Worm (Caenorhabditis elegans) whole organism, late embryonic: ENCODE results near the gene hum-6.

Experiments used
- C38D4.7 ChIP-seq: fragments of 200-800 bp; sonication (Bioruptor generic); optimal IDR thresholded peaks from 2 replicates; lab custom pipeline; 2018; ENCODE audit warnings: mild to moderate bottlenecking, missing genetic modification characterization, moderate library complexity, missing compliant biosample characterization
- F13H6.1 ChIP-seq: sonication (generic microtip); optimal IDR thresholded peaks from 2 replicates; lab custom pipeline; 2016; ENCODE audit warnings: missing genetic modification characterization, missing compliant biosample characterization
- K02D7.2 ChIP-seq: sonication (generic microtip); optimal IDR thresholded peaks from 2 replicates; lab custom pipeline; 2017; ENCODE audit warnings: mild to moderate bottlenecking, missing genetic modification characterization, missing compliant biosample characterization
- Y22D7AL.16 ChIP-seq: sonication (generic microtip); optimal IDR thresholded peaks from 2 replicates; lab custom pipeline; 2016; ENCODE audit warnings: missing genetic modification characterization, missing compliant biosample characterization
- ahr-1 ChIP-seq: sonication (generic microtip); optimal IDR thresholded peaks from 2 replicates; lab custom pipeline; 2016; ENCODE audit warnings: missing genetic modification characterization, missing compliant biosample characterization
- ama-1 ChIP-seq: fragments of 150-350 bp; optimal IDR thresholded peaks from 2 replicates; lab custom pipeline; 2014
- ceh-14 ChIP-seq: sonication (generic microtip); optimal IDR thresholded peaks from 2 replicates; lab custom pipeline; 2016; ENCODE audit warnings: missing genotype, missing genetic modification characterization, missing compliant biosample characterization
- ceh-2 ChIP-seq: sonication (generic microtip); optimal IDR thresholded peaks from 2 replicates; lab custom pipeline; 2016; ENCODE audit warnings: missing genotype, missing genetic modification characterization, missing compliant biosample characterization
- ceh-24 ChIP-seq: sonication (generic microtip); optimal IDR thresholded peaks from 2 replicates; lab custom pipeline; 2016; ENCODE audit warnings: mild to moderate bottlenecking, missing genetic modification characterization, missing compliant biosample characterization
- ceh-30 ChIP-seq: fragments of 150-350 bp; optimal IDR thresholded peaks from 2 replicates; lab custom pipeline; 2014; ENCODE audit warnings: missing biosample characterization, missing genetic modification characterization
- ceh-34 ChIP-seq: sonication (generic microtip); optimal IDR thresholded peaks from 2 replicates; lab custom pipeline; 2016; ENCODE audit warnings: mild to moderate bottlenecking, missing genetic modification characterization, missing compliant biosample characterization
- ceh-45 ChIP-seq: fragments of 200-800 bp; sonication (Bioruptor generic); IDR thresholded peaks from 2 replicates; pipeline ENCODE4 v1.3.6; 2022; ENCODE audit warnings: missing genetic modification reagents, missing genetic modification characterization, missing compliant biosample characterization
- ceh-48 ChIP-seq: sonication (generic microtip); optimal IDR thresholded peaks from 2 replicates; lab custom pipeline; 2016; ENCODE audit warnings: missing genetic modification characterization, inconsistent platforms, missing compliant biosample characterization
- ceh-9 ChIP-seq: sonication (generic microtip); optimal IDR thresholded peaks from 2 replicates; lab custom pipeline; 2016; ENCODE audit warnings: mild to moderate bottlenecking, missing genetic modification characterization, inconsistent platforms, missing compliant biosample characterization
- che-1 ChIP-seq: sonication (generic microtip); optimal IDR thresholded peaks from 2 replicates; lab custom pipeline; 2016; ENCODE audit warnings: mild to moderate bottlenecking, missing genetic modification characterization, missing compliant biosample characterization
- dmd-4 ChIP-seq: sonication (generic microtip); optimal IDR thresholded peaks from 2 replicates; lab custom pipeline; 2016; ENCODE audit warnings: borderline replicate concordance, missing genetic modification characterization, missing compliant biosample characterization
- dve-1 ChIP-seq: sonication (generic microtip); optimal IDR thresholded peaks from 2 replicates; lab custom pipeline; 2017; ENCODE audit warnings: antibody characterized with exemption, mild to moderate bottlenecking, missing genetic modification characterization, missing compliant biosample characterization
- elt-2 ChIP-seq: sonication (generic microtip); optimal IDR thresholded peaks from 2 replicates; lab custom pipeline; 2016; ENCODE audit warnings: missing genetic modification reagents, missing genetic modification characterization, missing compliant biosample characterization
- eyg-1 ChIP-seq: sonication (generic microtip); optimal IDR thresholded peaks from 2 replicates; lab custom pipeline; 2016; ENCODE audit warnings: missing genotype, missing genetic modification characterization, missing compliant biosample characterization
- fkh-10 ChIP-seq: fragments of 150-350 bp; optimal IDR thresholded peaks from 2 replicates; lab custom pipeline; 2014; ENCODE audit warnings: missing biosample characterization, missing genetic modification reagents, missing genetic modification characterization
- fkh-6 ChIP-seq: sonication (generic microtip); optimal IDR thresholded peaks from 2 replicates; lab custom pipeline; 2016; ENCODE audit warnings: missing genetic modification characterization, missing compliant biosample characterization
- hlh-15 ChIP-seq: sonication (generic microtip); optimal IDR thresholded peaks from 2 replicates; lab custom pipeline; 2016; ENCODE audit warnings: missing genetic modification characterization, missing compliant biosample characterization
- hlh-30 ChIP-seq: sonication (generic microtip); optimal IDR thresholded peaks from 2 replicates; lab custom pipeline; 2017; ENCODE audit warnings: antibody characterized with exemption, missing genetic modification characterization, missing compliant biosample characterization; ENCODE audit not compliant: insufficient read depth
- lim-6 ChIP-seq: sonication (generic microtip); optimal IDR thresholded peaks from 2 replicates; lab custom pipeline; 2016; ENCODE audit warnings: missing genetic modification characterization, missing compliant biosample characterization
- nhr-232 ChIP-seq: sonication (generic microtip); optimal IDR thresholded peaks from 2 replicates; lab custom pipeline; 2016; ENCODE audit warnings: missing genetic modification characterization, missing compliant biosample characterization
- npax-4 ChIP-seq: sonication (generic microtip); optimal IDR thresholded peaks from 2 replicates; lab custom pipeline; 2016; ENCODE audit warnings: missing genetic modification characterization, missing compliant biosample characterization
- odd-2 ChIP-seq: sonication (generic microtip); optimal IDR thresholded peaks from 2 replicates; lab custom pipeline; 2017; ENCODE audit warnings: antibody characterized with exemption, mild to moderate bottlenecking, missing genetic modification characterization, missing compliant biosample characterization
- pag-3 ChIP-seq: sonication (generic microtip); optimal IDR thresholded peaks from 2 replicates; lab custom pipeline; 2016; ENCODE audit warnings: missing compliant biosample characterization, missing genetic modification characterization, borderline replicate concordance
- pat-9 ChIP-seq: fragments of 200-800 bp; sonication (Bioruptor generic); optimal IDR thresholded peaks from 2 replicates; lab custom pipeline; 2018; ENCODE audit warnings: mild to moderate bottlenecking, missing genetic modification characterization, moderate library complexity, missing compliant biosample characterization
- pros-1 ChIP-seq: fragments of 150-350 bp; optimal IDR thresholded peaks from 2 replicates; lab custom pipeline; 2014; ENCODE audit warnings: missing biosample characterization, missing genetic modification reagents, missing genetic modification characterization
- ref-2 ChIP-seq: sonication (generic microtip); optimal IDR thresholded peaks from 2 replicates; lab custom pipeline; 2016; ENCODE audit warnings: missing genetic modification characterization, missing compliant biosample characterization
- rnt-1 ChIP-seq: sonication (generic microtip); optimal IDR thresholded peaks from 2 replicates; lab custom pipeline; 2016; ENCODE audit warnings: missing genetic modification characterization, missing compliant biosample characterization
- sox-2 ChIP-seq: fragments of 200-800 bp; sonication (Bioruptor generic); IDR thresholded peaks from 2 replicates; pipeline ENCODE4 v1.3.6; 2022; ENCODE audit warnings: missing genetic modification reagents, missing genetic modification characterization, missing compliant biosample characterization
- sox-4 ChIP-seq: sonication (generic microtip); optimal IDR thresholded peaks from 2 replicates; lab custom pipeline; 2017; ENCODE audit warnings: mild to moderate bottlenecking, missing genetic modification characterization, inconsistent platforms, missing compliant biosample characterization
- tbx-2 ChIP-seq: sonication (generic microtip); optimal IDR thresholded peaks from 2 replicates; lab custom pipeline; 2016; ENCODE audit warnings: missing genetic modification characterization, missing compliant biosample characterization
- tbx-7 ChIP-seq: sonication (generic microtip); optimal IDR thresholded peaks from 2 replicates; lab custom pipeline; 2016; ENCODE audit warnings: missing genotype, missing genetic modification characterization, missing compliant biosample characterization
- unc-3 ChIP-seq, 2 experiments: fragments of 200-800 bp in 1 of 2; sonication (Bioruptor generic) in 1 of 2; sonication (generic microtip) in 1 of 2; conservative IDR thresholded peaks in 1 of 2; optimal IDR thresholded peaks in 1 of 2; 2 replicates each; pipeline versions ENCODE4 v1.3.6 to Lab custom; 2016 to 2022; ENCODE audit warnings: missing compliant biosample characterization in 2 of 2, missing genetic modification characterization in 2 of 2, missing genetic modification reagents in 1 of 2
- unc-42 ChIP-seq: sonication (generic microtip); optimal IDR thresholded peaks from 2 replicates; lab custom pipeline; 2016; ENCODE audit warnings: missing genotype, missing genetic modification characterization, missing compliant biosample characterization

Gene hum-6

ce11 chrX:2302782-2303181, at the start of gene hum-6:
Gene hum-6, plus strand, starts transcription at chrX:2303082.
- no peak for TF ChIP-seq pros-1 (tag; lab: Kevin White, UChicago)
- no peak for TF ChIP-seq sox-2 (GFP tag; lab: Robert Waterston, UW)
- TF ChIP-seq ceh-14 (tag; lab: Kevin White, UChicago): no peak
- TF ChIP-seq ahr-1 (tag; lab: Kevin White, UChicago): no peak
- no peak for TF ChIP-seq unc-42 (tag; lab: Kevin White, UChicago)
- no peak for TF ChIP-seq rnt-1 (tag; lab: Kevin White, UChicago)
- no peak for TF ChIP-seq ceh-2 (tag; lab: Kevin White, UChicago)
- TF ChIP-seq ama-1 (lab: Kevin White, UChicago): no peak
- TF ChIP-seq pag-3: no peak

ce11 chrX:2258001-2258400, 44.9 kb upstream of the hum-6 start, which contains the start of gene crn-4:
Gene crn-4, minus strand, starts transcription at chrX:2258101.
- TF ChIP-seq ceh-45 (GFP tag; lab: Robert Waterston, UW) (no peak), ceh-24 (tag; lab: Kevin White, UChicago) (no peak), tbx-2 (tag; lab: Kevin White, UChicago) (no peak), pat-9 (tag; lab: Kevin White, UChicago) (no peak), eyg-1 (tag; lab: Kevin White, UChicago) (no peak), unc-3 (GFP tag; conservative IDR thresholded peaks at IDR 0.05; lab: Robert Waterston, UW) (no peak), unc-3 (tag; optimal IDR thresholded peaks at IDR 0.05; lab: Kevin White, UChicago) (no peak), ref-2 (no peak), tbx-7 (tag; lab: Kevin White, UChicago) (no peak), pag-3 (no peak), C38D4.7 (GFP tag; lab: Kevin White, UChicago) (no peak), ceh-9 (tag; lab: Kevin White, UChicago) (no peak), elt-2 (tag; lab: Kevin White, UChicago) (no peak), Y22D7AL.16 (tag; lab: Kevin White, UChicago) (no peak), dmd-4 (tag; lab: Kevin White, UChicago) (no peak), hlh-30 (tag; lab: Kevin White, UChicago) (no peak), nhr-232 (tag; lab: Kevin White, UChicago) (no peak), pros-1 (tag; lab: Kevin White, UChicago) (no peak), odd-2 (no peak)

- peak; percentile 4 for TF ChIP-seq elt-2 (tag; lab: Kevin White, UChicago)
- no peak for TF ChIP-seq rnt-1 (tag; lab: Kevin White, UChicago)
Observed at ce11 chrX:2258404-2258803, 44.5 kb upstream of the hum-6 start.

ce11 chrX:2261003-2261402, 41.9 kb upstream of the hum-6 start, which contains the start of gene AH9.3:
Gene AH9.3, minus strand, starts transcription at chrX:2261103.
- peak; percentile 32 for TF ChIP-seq ceh-48
- TF ChIP-seq ceh-30: no peak
- TF ChIP-seq hlh-15 (tag; lab: Kevin White, UChicago): no peak
- no peak for TF ChIP-seq tbx-7 (tag; lab: Kevin White, UChicago)

- no peak for TF ChIP-seq ahr-1 (tag; lab: Kevin White, UChicago)
- TF ChIP-seq sox-4: no peak
- TF ChIP-seq rnt-1 (tag; lab: Kevin White, UChicago): no peak
- no peak for TF ChIP-seq F13H6.1 (tag; lab: Kevin White, UChicago)
- no peak for TF ChIP-seq hlh-15 (tag; lab: Kevin White, UChicago)
- TF ChIP-seq fkh-6: no peak
- TF ChIP-seq npax-4 (tag; lab: Kevin White, UChicago): no peak
- TF ChIP-seq ceh-30: no peak
- no peak for TF ChIP-seq dve-1 (tag; lab: Kevin White, UChicago)
- no peak for TF ChIP-seq nhr-232 (tag; lab: Kevin White, UChicago)
- TF ChIP-seq che-1 (tag; lab: Kevin White, UChicago): no peak
- TF ChIP-seq K02D7.2 (tag; lab: Kevin White, UChicago): no peak
- no peak for TF ChIP-seq hlh-30 (tag; lab: Kevin White, UChicago)
- no peak for TF ChIP-seq fkh-10 (GFP tag; lab: Kevin White, UChicago)
- TF ChIP-seq ceh-34: no peak
- no peak for TF ChIP-seq lim-6
- no peak for TF ChIP-seq pag-3
Observed at ce11 chrX:2262420-2262819, 40.5 kb upstream of the hum-6 start.
